Worm (Caenorhabditis elegans): ENCODE measurements around the gene F21D5.6.

- TF ChIP-seq nhr-90 (tag; optimal IDR thresholded peaks at IDR 0.05; ENCODE audit: poor library complexity) (no peak), C04F5.9 (tag; optimal IDR thresholded peaks at IDR 0.05) (no peak), unc-98 (GFP tag; IDR thresholded peaks at IDR 0.05) (no peak), nhr-76 (tag; optimal IDR thresholded peaks at IDR 0.05) (no peak), unc-130 (tag; optimal IDR thresholded peaks at IDR 0.05) (no peak), fkh-10 (GFP tag; optimal IDR thresholded peaks at IDR 0.05) (no peak)
Measured at ce11 chrIV:8772800-8773256, 31.6 kb upstream of the F21D5.6 start, which contains the start of gene F20C5.6.
